Worm (Caenorhabditis elegans) whole organism, early embryonic: ENCODE results near the gene F15A4.5.

Experiments used
- B0310.2 ChIP-seq: sonication (generic microtip); optimal IDR thresholded peaks from 2 replicates; lab custom pipeline; 2016; ENCODE audit warnings: mild to moderate bottlenecking, missing genetic modification characterization, missing compliant biosample characterization
- ama-1 ChIP-seq: fragments of 150-350 bp; optimal IDR thresholded peaks from 2 replicates; lab custom pipeline; 2014
- ceh-36 ChIP-seq: sonication (generic microtip); optimal IDR thresholded peaks from 2 replicates; lab custom pipeline; 2016; ENCODE audit warnings: missing genetic modification characterization, inconsistent platforms, missing compliant biosample characterization
- ets-7 ChIP-seq: sonication (generic microtip); optimal IDR thresholded peaks from 2 replicates; lab custom pipeline; 2016; ENCODE audit warnings: missing genotype, missing genetic modification characterization, missing compliant biosample characterization
- hmbx-1 ChIP-seq: sonication (generic microtip); optimal IDR thresholded peaks from 2 replicates; lab custom pipeline; 2016; ENCODE audit warnings: mild to moderate bottlenecking, missing genetic modification characterization, missing compliant biosample characterization
- scrt-1 ChIP-seq: fragments of 200-800 bp; sonication (Bioruptor generic); IDR thresholded peaks from 2 replicates; pipeline ENCODE4 v1.3.6; 2022; ENCODE audit warnings: missing genetic modification characterization, missing compliant biosample characterization

DNA sequence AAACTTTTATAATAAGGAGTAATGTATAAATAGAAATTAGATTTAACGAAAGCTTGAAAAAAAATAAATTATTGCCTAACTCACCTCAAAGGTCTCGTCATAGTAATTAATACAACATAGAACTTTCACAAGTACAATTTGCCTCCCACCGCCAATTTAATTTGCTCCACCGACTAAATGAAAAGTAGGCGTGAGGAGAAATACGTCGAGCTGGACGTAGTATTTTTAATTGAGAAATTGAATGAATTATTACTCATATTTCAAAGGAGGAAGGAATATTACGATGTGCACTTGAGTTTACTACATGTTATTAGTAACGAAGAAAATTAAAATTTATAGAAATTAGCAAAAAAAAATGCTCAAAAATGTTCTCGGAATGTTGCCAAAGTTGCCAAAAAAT lies 32.6 kb downstream of the F15A4.5 start, which contains the start of gene Y57A10C.9:
- no peak for TF ChIP-seq ets-7 (tag; lab: Kevin White, UChicago)
- no peak for TF ChIP-seq hmbx-1 (tag; lab: Kevin White, UChicago)
- TF ChIP-seq ama-1, result no peak
- TF ChIP-seq ceh-36 (tag; lab: Kevin White, UChicago), result no peak
- no peak for TF ChIP-seq B0310.2 (tag; lab: Kevin White, UChicago)
- TF ChIP-seq scrt-1, result no peak
